Fruit fly (Drosophila melanogaster): ENCODE results near the gene zfh1.

zfh1 gene

dm6 chr3R:30797323-30797911 lies 31.7 kb downstream of the zfh1 start:
- TF ChIP-seq dsf (GFP tag; optimal IDR thresholded peaks at IDR 0.05; ENCODE audit: borderline replicate concordance) (no peak), sv (GFP tag; optimal IDR thresholded peaks at IDR 0.05) (peak; percentile 16), rgr (GFP tag; optimal IDR thresholded peaks at IDR 0.05) (peak; percentile 21), HLH106 (tag; optimal IDR thresholded peaks at IDR 0.05) (peak; percentile 2), h (GFP tag; optimal IDR thresholded peaks at IDR 0.05) (peak; percentile 35)

- peak; percentile 86 for TF ChIP-seq psq (GFP tag; optimal IDR thresholded peaks at IDR 0.05)
- no peak for TF ChIP-seq Hr78 (GFP tag; optimal IDR thresholded peaks at IDR 0.05)
- peak; percentile 24 for TF ChIP-seq Jra (GFP tag; optimal IDR thresholded peaks at IDR 0.05)
- no peak for TF ChIP-seq CrebA (GFP tag; optimal IDR thresholded peaks at IDR 0.05; ENCODE audit: borderline replicate concordance)
- TF ChIP-seq sv (GFP tag; optimal IDR thresholded peaks at IDR 0.05): no peak
- TF ChIP-seq jim (GFP tag; optimal IDR thresholded peaks at IDR 0.05): no peak
- TF ChIP-seq h (GFP tag; optimal IDR thresholded peaks at IDR 0.05): peak; percentile 66
- TF ChIP-seq GATAd (GFP tag; optimal IDR thresholded peaks at IDR 0.05): peak; percentile 25
- no peak for TF ChIP-seq Rel (GFP tag; optimal IDR thresholded peaks at IDR 0.05)
- peak; percentile 87 for TF ChIP-seq Rel (tag; optimal IDR thresholded peaks at IDR 0.05)
- no peak for TF ChIP-seq dl (GFP tag; optimal IDR thresholded peaks at IDR 0.05; ENCODE audit: insufficient read depth in 1 of 2, partially characterized antibody in 2 of 2)
- peak; percentile 37 for TF ChIP-seq dmrt93B (GFP tag; optimal IDR thresholded peaks at IDR 0.05)
- peak; percentile 9 for TF ChIP-seq woc (GFP tag; optimal IDR thresholded peaks at IDR 0.05)
- TF ChIP-seq Vsx2 (GFP tag; optimal IDR thresholded peaks at IDR 0.05; ENCODE audit: partially characterized antibody): no peak
- no peak for TF ChIP-seq Dif (GFP tag; optimal IDR thresholded peaks at IDR 0.05; ENCODE audit: partially characterized antibody)
- TF ChIP-seq CG32264 (GFP tag; optimal IDR thresholded peaks at IDR 0.05): no peak
- TF ChIP-seq Hnf4 (GFP tag; optimal IDR thresholded peaks at IDR 0.05): peak; percentile 49
- peak; percentile 63 for TF ChIP-seq rgr (GFP tag; optimal IDR thresholded peaks at IDR 0.05)
- peak in 1 of 2 experiments; percentile 70 for TF ChIP-seq foxo (GFP tag; optimal IDR thresholded peaks at IDR 0.05)
- TF ChIP-seq tai (GFP tag; optimal IDR thresholded peaks at IDR 0.05): no peak
- peak; percentile 73 for TF ChIP-seq OdsH (GFP tag; optimal IDR thresholded peaks at IDR 0.05)
- TF ChIP-seq Sp1 (GFP tag; optimal IDR thresholded peaks at IDR 0.05): peak; percentile 67
- TF ChIP-seq ey (GFP tag; optimal IDR thresholded peaks at IDR 0.05): peak; percentile 42
- TF ChIP-seq Hr83 (GFP tag; optimal IDR thresholded peaks at IDR 0.05; ENCODE audit: poor library complexity, severe bottlenecking): peak; percentile 38
- no peak for TF ChIP-seq Abd-B (GFP tag; optimal IDR thresholded peaks at IDR 0.05)
- no peak for TF ChIP-seq pan (optimal IDR thresholded peaks at IDR 0.05)
- TF ChIP-seq lola (GFP tag; optimal IDR thresholded peaks at IDR 0.05): no peak
- peak; percentile 31 for TF ChIP-seq brk (GFP tag; optimal IDR thresholded peaks at IDR 0.05)
- no peak for TF ChIP-seq Myc (optimal IDR thresholded peaks at IDR 0.05)
- no peak for TF ChIP-seq Mio (GFP tag; optimal IDR thresholded peaks at IDR 0.05)
- peak; percentile 63 for TF ChIP-seq Dfd (GFP tag; optimal IDR thresholded peaks at IDR 0.05)
- TF ChIP-seq N (GFP tag; optimal IDR thresholded peaks at IDR 0.05): no peak
- peak; percentile 58 for TF ChIP-seq HLH106 (tag; optimal IDR thresholded peaks at IDR 0.05)
- TF ChIP-seq usp (GFP tag; optimal IDR thresholded peaks at IDR 0.05): no peak
- TF ChIP-seq CG9705 (GFP tag; optimal IDR thresholded peaks at IDR 0.05): no peak
- TF ChIP-seq dsf (GFP tag; optimal IDR thresholded peaks at IDR 0.05; ENCODE audit: borderline replicate concordance): no peak
- no peak for TF ChIP-seq sage (GFP tag; optimal IDR thresholded peaks at IDR 0.05)
- TF ChIP-seq br (GFP tag; optimal IDR thresholded peaks at IDR 0.05): peak; percentile 72
- peak; percentile 43 for TF ChIP-seq fru (GFP tag; optimal IDR thresholded peaks at IDR 0.05)
Observed at dm6 chr3R:30800319-30800981, 34.7 kb downstream of the zfh1 start.

Data from whole organism, wandering third instar larva.